Worm (Caenorhabditis elegans) whole organism, young adult: ENCODE results near the gene col-108.

Source experiments
- B0261.1 ChIP-seq: sonication (generic microtip); optimal IDR thresholded peaks from 2 replicates; lab custom pipeline; 2016; ENCODE audit warnings: mild to moderate bottlenecking, missing genetic modification characterization, moderate library complexity, missing compliant biosample characterization
- F22D6.2 ChIP-seq: sonication (generic microtip); optimal IDR thresholded peaks from 2 replicates; lab custom pipeline; 2016; ENCODE audit warnings: mild to moderate bottlenecking, missing genetic modification characterization, missing compliant biosample characterization
- F23B12.7 ChIP-seq: sonication (generic microtip); optimal IDR thresholded peaks from 2 replicates; lab custom pipeline; 2017; ENCODE audit warnings: missing genetic modification characterization, mild to moderate bottlenecking, missing compliant biosample characterization, antibody characterized with exemption, moderate library complexity; ENCODE audit not compliant: insufficient read depth
- F39B2.1 ChIP-seq: fragments of 200-800 bp; sonication (Bioruptor generic); IDR thresholded peaks from 2 replicates; pipeline ENCODE4 v1.3.6; 2022; ENCODE audit warnings: missing genetic modification reagents, missing genetic modification characterization, missing compliant biosample characterization
- F52B5.7 ChIP-seq: sonication (generic microtip); optimal IDR thresholded peaks from 2 replicates; lab custom pipeline; 2016; ENCODE audit warnings: mild to moderate bottlenecking, missing genetic modification characterization, missing compliant biosample characterization
- F57A8.1 ChIP-seq: fragments of 200-800 bp; sonication (Bioruptor generic); optimal IDR thresholded peaks from 2 replicates; lab custom pipeline; 2018; ENCODE audit warnings: mild to moderate bottlenecking, missing genetic modification characterization, moderate library complexity, missing compliant biosample characterization
- F57C9.4 ChIP-seq: sonication (generic microtip); optimal IDR thresholded peaks from 2 replicates; lab custom pipeline; 2017; ENCODE audit warnings: mild to moderate bottlenecking, missing genetic modification characterization, missing compliant biosample characterization
- K11D2.4 ChIP-seq: fragments of 200-800 bp; sonication (Bioruptor generic); IDR thresholded peaks from 2 replicates; pipeline ENCODE4 v1.3.6; 2022; ENCODE audit warnings: missing genetic modification reagents, missing genetic modification characterization, missing compliant biosample characterization
- Y53F4B.3 ChIP-seq: fragments of 200-800 bp; sonication (Bioruptor generic); IDR thresholded peaks from 2 replicates; pipeline ENCODE4 v1.3.6; 2022; ENCODE audit warnings: missing genetic modification reagents, missing genetic modification characterization, missing compliant biosample characterization
- cebp-1 ChIP-seq, 2 experiments: fragments of 200-800 bp in 1 of 2; sonication (Bioruptor generic) in 1 of 2; sonication (generic microtip) in 1 of 2; IDR thresholded peaks in 1 of 2; optimal IDR thresholded peaks in 1 of 2; 2 replicates each; pipeline versions ENCODE4 v1.3.6 to Lab custom; 2017 to 2022; ENCODE audit warnings: missing compliant biosample characterization in 2 of 2, missing genetic modification characterization in 2 of 2, mild to moderate bottlenecking in 1 of 2, missing genetic modification reagents in 1 of 2, moderate library complexity in 1 of 2
- ceh-58 ChIP-seq: fragments of 200-800 bp; sonication (Bioruptor generic); IDR thresholded peaks from 2 replicates; pipeline ENCODE4 v1.3.6; 2022; ENCODE audit warnings: missing genetic modification characterization, missing compliant biosample characterization
- efl-1 ChIP-seq: fragments of 150-350 bp; optimal IDR thresholded peaks from 2 replicates; lab custom pipeline; 2014; ENCODE audit warnings: missing biosample characterization, missing genetic modification reagents, missing genetic modification characterization
- egrh-3 ChIP-seq: fragments of 200-800 bp; sonication (Bioruptor generic); IDR thresholded peaks from 2 replicates; pipeline ENCODE4 v1.3.6; 2022; ENCODE audit warnings: missing genetic modification reagents, missing genetic modification characterization, missing compliant biosample characterization
- gei-17 ChIP-seq: fragments of 200-800 bp; sonication (Bioruptor generic); optimal IDR thresholded peaks from 2 replicates; lab custom pipeline; 2018; ENCODE audit warnings: mild to moderate bottlenecking, missing genetic modification characterization, missing compliant biosample characterization
- lag-1 ChIP-seq: fragments of 200-800 bp; sonication (Bioruptor generic); IDR thresholded peaks from 2 replicates; pipeline ENCODE4 v1.3.6; 2022; ENCODE audit warnings: missing genetic modification reagents, missing genetic modification characterization, missing compliant biosample characterization
- lin-26 ChIP-seq: fragments of 200-800 bp; sonication (Bioruptor generic); IDR thresholded peaks from 2 replicates; pipeline ENCODE4 v1.3.6; 2022; ENCODE audit warnings: missing genetic modification reagents, missing genetic modification characterization, missing compliant biosample characterization
- lin-40 ChIP-seq: sonication (generic microtip); optimal IDR thresholded peaks from 2 replicates; lab custom pipeline; 2016; ENCODE audit warnings: missing genetic modification characterization, mild to moderate bottlenecking, missing compliant biosample characterization, missing genotype, missing genetic modification reagents
- lsy-27 ChIP-seq: sonication (generic microtip); optimal IDR thresholded peaks from 2 replicates; lab custom pipeline; 2017; ENCODE audit warnings: missing genetic modification characterization, mild to moderate bottlenecking, missing compliant biosample characterization, antibody characterized with exemption, missing genotype, borderline replicate concordance; ENCODE audit not compliant: insufficient read depth
- madf-6 ChIP-seq: fragments of 200-800 bp; sonication (Bioruptor generic); IDR thresholded peaks from 2 replicates; pipeline ENCODE4 v1.3.6; 2022; ENCODE audit warnings: missing genetic modification reagents, missing genetic modification characterization, missing compliant biosample characterization
- nfya-1 ChIP-seq: sonication (generic microtip); optimal IDR thresholded peaks from 2 replicates; lab custom pipeline; 2017; ENCODE audit warnings: antibody characterized with exemption, missing compliant biosample characterization, missing genetic modification characterization, borderline replicate concordance; ENCODE audit not compliant: insufficient read depth
- nhr-120 ChIP-seq: fragments of 200-800 bp; sonication (Bioruptor generic); IDR thresholded peaks from 2 replicates; pipeline ENCODE4 v1.3.6; 2022; ENCODE audit warnings: missing genetic modification characterization, missing compliant biosample characterization
- nhr-179 ChIP-seq: sonication (generic microtip); optimal IDR thresholded peaks from 2 replicates; lab custom pipeline; 2016; ENCODE audit warnings: mild to moderate bottlenecking, missing genetic modification characterization, missing compliant biosample characterization
- nhr-80 ChIP-seq: sonication (generic microtip); optimal IDR thresholded peaks from 2 replicates; lab custom pipeline; 2016; ENCODE audit warnings: missing genetic modification characterization, missing compliant biosample characterization
- nhr-90 ChIP-seq: sonication (generic microtip); optimal IDR thresholded peaks from 2 replicates; lab custom pipeline; 2016; ENCODE audit warnings: missing genotype, mild to moderate bottlenecking, missing genetic modification characterization, missing compliant biosample characterization
- pbrm-1 ChIP-seq: fragments of 200-800 bp; sonication (Bioruptor generic); IDR thresholded peaks from 2 replicates; pipeline ENCODE4 v1.3.6; 2022; ENCODE audit warnings: missing genetic modification reagents, missing genetic modification characterization, missing compliant biosample characterization
- repo-1 ChIP-seq: sonication (generic microtip); optimal IDR thresholded peaks from 2 replicates; lab custom pipeline; 2017; ENCODE audit warnings: mild to moderate bottlenecking, missing genetic modification characterization, missing compliant biosample characterization
- rpc-1 ChIP-seq, 2 experiments: fragments of 150-350 bp in 1 of 2; sonication (generic microtip) in 1 of 2; optimal IDR thresholded peaks; 2 replicates each; lab custom pipeline; 2014 to 2018; ENCODE audit warnings: missing biosample characterization in 1 of 2, missing genetic modification characterization in 1 of 2, missing genetic modification reagents in 1 of 2, missing genotype in 1 of 2
- snpc-1.1 ChIP-seq: sonication (generic microtip); optimal IDR thresholded peaks from 2 replicates; lab custom pipeline; 2017; ENCODE audit warnings: missing genetic modification characterization, mild to moderate bottlenecking, missing compliant biosample characterization, antibody characterized with exemption, moderate library complexity, missing genotype, missing genetic modification reagents; ENCODE audit not compliant: insufficient read depth
- somi-1 ChIP-seq: fragments of 200-800 bp; sonication (Bioruptor generic); optimal IDR thresholded peaks from 2 replicates; lab custom pipeline; 2018; ENCODE audit warnings: mild to moderate bottlenecking, missing genetic modification characterization, missing compliant biosample characterization
- sptf-2 ChIP-seq: fragments of 200-800 bp; sonication (Bioruptor generic); optimal IDR thresholded peaks from 2 replicates; lab custom pipeline; 2018; ENCODE audit warnings: mild to moderate bottlenecking, missing genetic modification characterization, missing compliant biosample characterization
- tbx-9 ChIP-seq: sonication (generic microtip); optimal IDR thresholded peaks from 2 replicates; lab custom pipeline; 2016; ENCODE audit warnings: borderline replicate concordance, missing genetic modification characterization, inconsistent platforms, missing compliant biosample characterization
- zfh-2 ChIP-seq: fragments of 200-800 bp; sonication (Bioruptor generic); conservative IDR thresholded peaks from 2 replicates; pipeline ENCODE4 v1.3.6; 2022; ENCODE audit warnings: missing genetic modification reagents, missing genetic modification characterization, missing compliant biosample characterization
- zim-3 ChIP-seq: sonication (generic microtip); optimal IDR thresholded peaks from 2 replicates; lab custom pipeline; 2017; ENCODE audit warnings: mild to moderate bottlenecking, missing genetic modification characterization, moderate library complexity, missing compliant biosample characterization
- ztf-25 ChIP-seq: fragments of 200-800 bp; sonication (Bioruptor generic); IDR thresholded peaks from 2 replicates; pipeline ENCODE4 v1.3.6; 2022; ENCODE audit warnings: missing genetic modification reagents, missing genetic modification characterization, missing compliant biosample characterization
- ztf-6 ChIP-seq: fragments of 200-800 bp; sonication (Bioruptor generic); IDR thresholded peaks from 2 replicates; pipeline ENCODE4 v1.3.6; 2022; ENCODE audit warnings: missing genetic modification reagents, missing genetic modification characterization, missing compliant biosample characterization

Gene col-108

ce11 chrIV:1745453-1746051 is 22.8 kb upstream of the col-108 start, which contains the start of the genes Y41D4A.6 and Y41D4A.4 (continued):
- TF ChIP-seq nfya-1 (no peak), F52B5.7 (tag; lab: Kevin White, UChicago) (no peak), lag-1 (GFP tag; lab: Robert Waterston, UW) (no peak), F23B12.7 (peak; percentile 64), F39B2.1 (GFP tag; lab: Robert Waterston, UW) (no peak), F22D6.2 (tag; lab: Kevin White, UChicago) (no peak), ztf-6 (peak; percentile 64; the same call in 1 of the 2 replicates), rpc-1 (optimal IDR thresholded peaks at IDR 0.05; lab: Kevin White, UChicago) (no peak), rpc-1 (tag; optimal IDR thresholded peaks at IDR 0.05; lab: Kevin White, UChicago) (no peak), zim-3 (peak; percentile 32), nhr-90 (tag; lab: Kevin White, UChicago) (peak; percentile 3), snpc-1.1 (no peak), F57A8.1 (GFP tag; lab: Kevin White, UChicago) (no peak), nhr-179 (tag; lab: Kevin White, UChicago) (no peak)

ce11 chrIV:1751243-1751642 is 17.1 kb upstream of the col-108 start:
- TF ChIP-seq lin-40 (tag; lab: Kevin White, UChicago), result no peak
- no peak for TF ChIP-seq repo-1
- no peak for TF ChIP-seq ztf-25 (GFP tag; lab: Robert Waterston, UW)
- no peak for TF ChIP-seq nhr-80 (tag; lab: Kevin White, UChicago)
- TF ChIP-seq madf-6 (GFP tag; lab: Robert Waterston, UW), result peak; percentile 40; the same call in 1 of the 2 replicates
- TF ChIP-seq cebp-1 (GFP tag; IDR thresholded peaks at IDR 0.05; lab: Robert Waterston, UW), result no peak
- peak; percentile 28 for TF ChIP-seq cebp-1 (tag; optimal IDR thresholded peaks at IDR 0.05; lab: Kevin White, UChicago)
- TF ChIP-seq nhr-120 (GFP tag; lab: Robert Waterston, UW), result no peak
- no peak for TF ChIP-seq F52B5.7 (tag; lab: Kevin White, UChicago)
- TF ChIP-seq ceh-58 (GFP tag; lab: Robert Waterston, UW), result no peak
- TF ChIP-seq Y53F4B.3 (GFP tag; lab: Robert Waterston, UW), result no peak
- TF ChIP-seq somi-1, result no peak
- TF ChIP-seq egrh-3 (GFP tag; lab: Robert Waterston, UW), result peak; percentile 38; the same call in 1 of the 2 replicates
- no peak for TF ChIP-seq B0261.1
- no peak for TF ChIP-seq efl-1
- TF ChIP-seq K11D2.4 (GFP tag; lab: Robert Waterston, UW), result 0 out of 2 replicates have a peak, but pooled peaks have one; percentile 27
- TF ChIP-seq tbx-9, result no peak
- TF ChIP-seq lin-26, result no peak
- no peak for TF ChIP-seq gei-17 (GFP tag; lab: Kevin White, UChicago)
- TF ChIP-seq F57A8.1 (GFP tag; lab: Kevin White, UChicago), result no peak
- no peak for TF ChIP-seq lsy-27 (tag; lab: Kevin White, UChicago)

ce11 chrIV:1752480-1752879 is 15.9 kb upstream of the col-108 start:
- TF ChIP-seq F57C9.4 (tag; lab: Kevin White, UChicago) (no peak), zfh-2 (GFP tag; lab: Robert Waterston, UW) (peak; percentile 71), nhr-179 (tag; lab: Kevin White, UChicago) (no peak), nhr-120 (GFP tag; lab: Robert Waterston, UW) (no peak), sptf-2 (GFP tag; lab: Kevin White, UChicago) (no peak), pbrm-1 (no peak), rpc-1 (optimal IDR thresholded peaks at IDR 0.05; lab: Kevin White, UChicago) (no peak), rpc-1 (tag; optimal IDR thresholded peaks at IDR 0.05; lab: Kevin White, UChicago) (no peak)
